Worm (Caenorhabditis elegans): ENCODE measurements around the gene C41C4.9.

DNA sequence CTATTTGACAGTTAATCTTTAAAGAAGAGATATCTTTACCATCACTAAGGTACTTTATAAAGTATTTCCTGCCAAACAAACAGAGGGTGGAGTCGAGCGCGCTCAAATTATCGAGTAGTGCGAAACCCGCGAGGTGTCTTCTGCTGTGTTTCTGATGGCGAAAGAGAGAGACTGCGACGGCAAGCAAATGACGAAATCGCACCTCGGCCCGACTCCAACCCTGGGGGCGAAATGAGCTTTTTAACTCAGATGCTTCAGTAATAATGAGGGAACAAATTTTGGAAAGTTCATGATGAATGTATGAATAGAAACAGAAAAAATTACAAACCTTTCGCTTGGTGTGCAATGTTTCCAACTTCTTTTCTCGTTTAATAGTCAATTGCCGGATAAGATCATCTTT lies 15.9 kb upstream of the C41C4.9 start:
- TF ChIP-seq nhr-23 (tag; optimal IDR thresholded peaks at IDR 0.05): peak; percentile 41
- peak; percentile 53 for TF ChIP-seq elt-2 (tag; optimal IDR thresholded peaks at IDR 0.05)
- no peak for TF ChIP-seq sea-2 (GFP tag; optimal IDR thresholded peaks at IDR 0.05)
- no peak for TF ChIP-seq daf-12 (tag; optimal IDR thresholded peaks at IDR 0.05)
- no peak for TF ChIP-seq nhr-77 (tag; optimal IDR thresholded peaks at IDR 0.05)
- TF ChIP-seq lin-39 (tag; optimal IDR thresholded peaks at IDR 0.05): peak; percentile 76
- TF ChIP-seq pha-4 (tag; optimal IDR thresholded peaks at IDR 0.05): no peak
- TF ChIP-seq nhr-76 (tag; optimal IDR thresholded peaks at IDR 0.05): no peak
- no peak for TF ChIP-seq ZK546.5 (tag; optimal IDR thresholded peaks at IDR 0.05)
- no peak for TF ChIP-seq fos-1 (tag; optimal IDR thresholded peaks at IDR 0.05)
- no peak for TF ChIP-seq ceh-16 (tag; optimal IDR thresholded peaks at IDR 0.05)
- no peak for TF ChIP-seq unc-39 (tag; optimal IDR thresholded peaks at IDR 0.05)

Data from whole organism, L3 larva.